Worm (Caenorhabditis elegans): Measurements from ENCODE around the gene ttr-2.

Gene ttr-2

DNA sequence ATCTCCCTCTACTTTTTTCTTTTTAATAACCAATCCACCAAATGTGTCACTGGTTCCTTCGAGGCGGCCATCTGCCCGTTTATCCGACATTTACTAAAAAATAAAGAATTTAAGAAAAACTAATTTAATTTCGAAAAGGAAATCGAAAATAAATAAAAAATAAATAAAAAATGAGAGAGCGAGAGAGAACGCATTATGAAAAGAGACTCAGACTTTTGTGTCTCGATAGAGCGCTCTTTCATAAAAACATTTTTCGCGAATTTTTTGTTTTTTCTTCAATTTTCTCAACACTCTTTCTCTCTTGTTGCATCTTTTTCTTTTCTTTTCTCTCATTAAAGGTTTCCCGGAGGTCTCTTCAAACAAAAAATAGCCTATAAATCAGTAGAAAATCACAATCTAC, 28.6 kb downstream of the ttr-2 start, which contains the start of gene mog-1 (continued):
- TF ChIP-seq efl-3 (GFP tag; optimal IDR thresholded peaks at IDR 0.05): no peak
- no peak for TF ChIP-seq nhr-19 (GFP tag; conservative IDR thresholded peaks at IDR 0.05)
- TF ChIP-seq ceh-90 (tag; optimal IDR thresholded peaks at IDR 0.05): no peak
- no peak for TF ChIP-seq pqm-1 (tag; optimal IDR thresholded peaks at IDR 0.05)
- no peak for TF ChIP-seq tbx-2 (tag; optimal IDR thresholded peaks at IDR 0.05)
- no peak for TF ChIP-seq mab-9 (GFP tag; IDR thresholded peaks at IDR 0.05)
- TF ChIP-seq jun-1 (tag; optimal IDR thresholded peaks at IDR 0.05): no peak
- TF ChIP-seq nhr-47 (tag; optimal IDR thresholded peaks at IDR 0.05): no peak
- no peak for TF ChIP-seq nhr-85 (tag)
- no peak for TF ChIP-seq snpc-4 (tag; optimal IDR thresholded peaks at IDR 0.05)
- no peak for TF ChIP-seq isw-1 (GFP tag; IDR thresholded peaks at IDR 0.05)
- TF ChIP-seq nhr-12 (tag; optimal IDR thresholded peaks at IDR 0.05): no peak
- no peak for TF ChIP-seq ceh-82 (tag; optimal IDR thresholded peaks at IDR 0.05)
- TF ChIP-seq C34B4.2 (tag; optimal IDR thresholded peaks at IDR 0.05): no peak
- no peak for TF ChIP-seq fkh-4 (tag; optimal IDR thresholded peaks at IDR 0.05; ENCODE audit: borderline replicate concordance)
- TF ChIP-seq mdl-1 (tag; optimal IDR thresholded peaks at IDR 0.05): no peak
- TF ChIP-seq efl-1 (optimal IDR thresholded peaks at IDR 0.05): peak; percentile 7 to 19
- peak; percentile 43 to 51 for TF ChIP-seq efl-1 (GFP tag; optimal IDR thresholded peaks at IDR 0.05 in 1 of 2)
- TF ChIP-seq nhr-28 (tag; optimal IDR thresholded peaks at IDR 0.05): no peak
- no peak for TF ChIP-seq sup-37 (GFP tag; optimal IDR thresholded peaks at IDR 0.05)
- no peak for TF ChIP-seq lin-39 (tag; optimal IDR thresholded peaks at IDR 0.05)
- TF ChIP-seq mef-2 (tag; optimal IDR thresholded peaks at IDR 0.05): no peak
- peak in 1 of 3 experiments; percentile 50 for TF ChIP-seq dpl-1 (GFP tag; optimal IDR thresholded peaks at IDR 0.05)
- TF ChIP-seq tlp-1 (tag; optimal IDR thresholded peaks at IDR 0.05): no peak
- TF ChIP-seq egl-27 (tag; optimal IDR thresholded peaks at IDR 0.05): no peak
- no peak for TF ChIP-seq aly-2 (tag; optimal IDR thresholded peaks at IDR 0.05)
- TF ChIP-seq nhr-76 (tag; optimal IDR thresholded peaks at IDR 0.05): no peak
- TF ChIP-seq hlh-17 (GFP tag; optimal IDR thresholded peaks at IDR 0.05; ENCODE audit: borderline replicate concordance): no peak
- TF ChIP-seq ceh-63 (GFP tag; optimal IDR thresholded peaks at IDR 0.05): no peak
- no peak for TF ChIP-seq ces-1 (GFP tag; optimal IDR thresholded peaks at IDR 0.05)
- no peak for TF ChIP-seq nhr-237 (tag; optimal IDR thresholded peaks at IDR 0.05)
- TF ChIP-seq lin-35 (GFP tag; optimal IDR thresholded peaks at IDR 0.05): peak in 1 of 2 experiments; percentile 16
- no peak for TF ChIP-seq ets-5 (GFP tag; IDR thresholded peaks at IDR 0.05)
- TF ChIP-seq hpl-2 (GFP tag; optimal IDR thresholded peaks at IDR 0.05): no peak

DNA sequence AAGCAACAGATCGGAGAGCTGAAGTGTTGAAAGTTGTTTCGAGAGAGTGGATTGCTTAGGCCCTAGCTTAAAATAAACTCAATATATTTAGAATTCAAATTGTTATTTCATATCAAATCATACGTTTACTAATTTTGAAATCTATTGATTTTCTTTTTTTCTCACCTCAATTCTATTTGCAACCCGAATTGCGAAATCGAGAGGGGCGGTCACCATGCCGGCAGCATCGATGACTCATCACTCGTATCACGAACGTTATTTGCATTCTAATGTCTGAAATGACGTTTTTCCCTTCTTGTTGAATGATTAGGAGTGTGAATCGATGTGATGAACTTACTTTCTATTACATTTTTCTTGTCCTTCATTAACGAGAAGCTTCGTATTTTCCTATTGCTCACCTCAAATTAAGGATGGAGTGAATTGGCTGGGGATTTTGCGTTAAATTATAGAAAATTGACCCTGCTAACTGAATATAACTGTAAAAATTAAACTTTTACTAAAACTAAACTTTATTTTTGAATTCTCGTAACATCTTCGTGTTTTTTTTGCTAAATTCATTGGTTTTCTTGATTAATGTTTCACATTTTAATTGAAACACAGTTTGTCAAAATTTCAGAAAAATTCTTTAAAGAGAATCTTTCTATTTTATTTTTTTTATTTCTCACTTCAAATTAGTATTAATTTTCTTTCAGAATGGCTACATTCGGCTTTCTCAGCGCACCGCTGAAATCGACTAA, 29.3 kb downstream of the ttr-2 start, which contains the start of gene alx-1:
Gene alx-1 (plus strand): TSS at position 687 of the 737 bp plus-strand sequence.
- peak; percentile 69 for TF ChIP-seq skn-1 (tag; optimal IDR thresholded peaks at IDR 0.05)
- TF ChIP-seq fos-1 (tag; optimal IDR thresholded peaks at IDR 0.05): peak; percentile 27
- TF ChIP-seq nhr-85 (tag): peak; percentile 52
- TF ChIP-seq efl-1 (optimal IDR thresholded peaks at IDR 0.05): no peak
- no peak for TF ChIP-seq efl-1 (GFP tag; optimal IDR thresholded peaks at IDR 0.05 in 1 of 2)
- peak; percentile 88 for TF ChIP-seq jun-1 (tag; optimal IDR thresholded peaks at IDR 0.05)
- TF ChIP-seq zip-4 (GFP tag; optimal IDR thresholded peaks at IDR 0.05): peak; percentile 54
- no peak for TF ChIP-seq C04F5.9 (tag; optimal IDR thresholded peaks at IDR 0.05)

DNA sequence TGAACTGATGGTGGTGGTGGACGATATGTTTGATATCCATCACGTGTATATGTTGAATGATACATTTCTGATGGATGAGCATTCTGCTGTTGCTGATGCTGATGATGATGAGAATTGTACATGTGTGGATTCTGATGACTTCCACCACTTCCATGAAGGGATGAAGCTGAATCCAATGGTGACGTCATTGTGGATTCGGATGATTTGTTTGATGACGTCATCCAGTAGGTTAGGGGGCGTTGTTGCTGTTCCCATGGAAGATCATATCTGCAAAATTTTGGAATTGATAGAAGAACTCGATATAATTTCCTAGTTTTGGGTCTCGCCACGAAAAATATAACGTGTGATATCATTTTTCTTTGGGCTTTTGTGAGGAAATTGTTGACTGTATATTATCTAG, 35.9 kb downstream of the ttr-2 start:
- TF ChIP-seq pax-3 (tag; optimal IDR thresholded peaks at IDR 0.05): no peak
- TF ChIP-seq mdl-1 (tag; optimal IDR thresholded peaks at IDR 0.05): no peak
- TF ChIP-seq lin-14 (GFP tag; optimal IDR thresholded peaks at IDR 0.05): no peak
- no peak for TF ChIP-seq swsn-7 (tag; optimal IDR thresholded peaks at IDR 0.05)
- TF ChIP-seq dpl-1 (GFP tag; optimal IDR thresholded peaks at IDR 0.05): no peak
- no peak for TF ChIP-seq ceh-90 (tag; optimal IDR thresholded peaks at IDR 0.05)
- TF ChIP-seq nhr-84 (tag; optimal IDR thresholded peaks at IDR 0.05): no peak
- no peak for TF ChIP-seq pqm-1 (tag; optimal IDR thresholded peaks at IDR 0.05)
- no peak for TF ChIP-seq ets-5 (GFP tag; IDR thresholded peaks at IDR 0.05)
- no peak for TF ChIP-seq aha-1 (tag; optimal IDR thresholded peaks at IDR 0.05)
- no peak for TF ChIP-seq unc-86 (tag; optimal IDR thresholded peaks at IDR 0.05)
- no peak for TF ChIP-seq hlh-4 (tag; optimal IDR thresholded peaks at IDR 0.05)
- TF ChIP-seq C04F5.9 (tag; optimal IDR thresholded peaks at IDR 0.05): no peak
- TF ChIP-seq lin-35 (GFP tag; optimal IDR thresholded peaks at IDR 0.05): no peak
- no peak for TF ChIP-seq ceh-88 (GFP tag; IDR thresholded peaks at IDR 0.05)

All from whole organism, L1 larva.